Worm (Caenorhabditis elegans): ENCODE results near the gene C52G5.3.

The C52G5.3 gene

ce11 chrX:12889837-12890449 is 44.0 kb upstream of the C52G5.3 start (continued):
- no peak for TF ChIP-seq nhr-12 (tag; optimal IDR thresholded peaks at IDR 0.05)
- peak in 1 of 2 experiments; percentile 41 for TF ChIP-seq egl-27 (tag; optimal IDR thresholded peaks at IDR 0.05)
- no peak for TF ChIP-seq ceh-90 (tag; optimal IDR thresholded peaks at IDR 0.05)
- TF ChIP-seq fkh-10 (GFP tag; optimal IDR thresholded peaks at IDR 0.05): peak; percentile 84
- peak; percentile 38 for TF ChIP-seq snpc-4 (tag; optimal IDR thresholded peaks at IDR 0.05)
- peak; percentile 57 for TF ChIP-seq skn-1 (tag; optimal IDR thresholded peaks at IDR 0.05)
- TF ChIP-seq ets-5 (GFP tag; IDR thresholded peaks at IDR 0.05): no peak
- TF ChIP-seq nhr-20 (tag; optimal IDR thresholded peaks at IDR 0.05): peak; percentile 77
- TF ChIP-seq lin-35 (GFP tag; optimal IDR thresholded peaks at IDR 0.05): peak in 1 of 2 experiments; percentile 53
- TF ChIP-seq nhr-237 (tag; optimal IDR thresholded peaks at IDR 0.05): no peak
- peak; percentile 57 for TF ChIP-seq ceh-88 (GFP tag; IDR thresholded peaks at IDR 0.05)
- TF ChIP-seq zip-4 (GFP tag; optimal IDR thresholded peaks at IDR 0.05): peak; percentile 74
- no peak for TF ChIP-seq lin-15B (tag; optimal IDR thresholded peaks at IDR 0.05)
- TF ChIP-seq swsn-7 (tag; optimal IDR thresholded peaks at IDR 0.05): peak; percentile 79
- peak in 1 of 2 experiments; percentile 63 for TF ChIP-seq mdl-1 (tag; optimal IDR thresholded peaks at IDR 0.05)
- TF ChIP-seq vab-15 (tag; optimal IDR thresholded peaks at IDR 0.05): no peak
- TF ChIP-seq mef-2 (tag; optimal IDR thresholded peaks at IDR 0.05): no peak
- TF ChIP-seq rnt-1 (tag; optimal IDR thresholded peaks at IDR 0.05): peak; percentile 73
- peak; percentile 21 for TF ChIP-seq elt-2 (tag; optimal IDR thresholded peaks at IDR 0.05)
- TF ChIP-seq C04F5.9 (tag; optimal IDR thresholded peaks at IDR 0.05): no peak
- TF ChIP-seq egl-13 (tag; optimal IDR thresholded peaks at IDR 0.05): peak; percentile 24
- peak in 1 of 2 experiments; percentile 10 for TF ChIP-seq ztf-11 (tag; optimal IDR thresholded peaks at IDR 0.05)
- TF ChIP-seq F16B12.6 (tag; optimal IDR thresholded peaks at IDR 0.05): no peak
- peak; percentile 67 for TF ChIP-seq nhr-90 (tag; optimal IDR thresholded peaks at IDR 0.05; ENCODE audit: poor library complexity)
- peak; percentile 61 for TF ChIP-seq tbx-2 (tag; optimal IDR thresholded peaks at IDR 0.05)
- TF ChIP-seq lir-3 (tag; optimal IDR thresholded peaks at IDR 0.05; ENCODE audit: poor library complexity): peak; percentile 12
- peak; percentile 27 for TF ChIP-seq lin-13 (GFP tag; optimal IDR thresholded peaks at IDR 0.05)
- no peak for TF ChIP-seq zag-1 (tag; optimal IDR thresholded peaks at IDR 0.05)
- no peak for TF ChIP-seq hlh-4 (tag; optimal IDR thresholded peaks at IDR 0.05)
- TF ChIP-seq isw-1 (GFP tag; IDR thresholded peaks at IDR 0.05): no peak
- TF ChIP-seq dsc-1 (tag; optimal IDR thresholded peaks at IDR 0.05): peak; percentile 73
- TF ChIP-seq Y116A8C.19 (tag; optimal IDR thresholded peaks at IDR 0.05; ENCODE audit: borderline replicate concordance): no peak
- peak; percentile 36 to 50 for TF ChIP-seq efl-1 (optimal IDR thresholded peaks at IDR 0.05)
- TF ChIP-seq efl-1 (GFP tag; optimal IDR thresholded peaks at IDR 0.05 in 1 of 2): peak in 1 of 2 experiments; percentile 93
- peak; percentile 75 for TF ChIP-seq nhr-19 (GFP tag; conservative IDR thresholded peaks at IDR 0.05)
- TF ChIP-seq nhr-28 (tag; optimal IDR thresholded peaks at IDR 0.05): no peak
- TF ChIP-seq unc-62 (GFP tag; optimal IDR thresholded peaks at IDR 0.05): no peak

- peak in 1 of 2 experiments; percentile 29 for TF ChIP-seq lsy-2 (tag; optimal IDR thresholded peaks at IDR 0.05)
- peak; percentile 44 for TF ChIP-seq nhr-47 (tag; optimal IDR thresholded peaks at IDR 0.05)
- TF ChIP-seq hlh-4 (tag; optimal IDR thresholded peaks at IDR 0.05): peak; percentile 38
- TF ChIP-seq nhr-71 (tag; optimal IDR thresholded peaks at IDR 0.05): peak; percentile 52
- no peak for TF ChIP-seq nhr-20 (tag; optimal IDR thresholded peaks at IDR 0.05)
- peak; percentile 14 for TF ChIP-seq dsc-1 (tag; optimal IDR thresholded peaks at IDR 0.05)
- no peak for TF ChIP-seq alr-1 (tag; optimal IDR thresholded peaks at IDR 0.05; ENCODE audit: borderline replicate concordance)
- no peak for TF ChIP-seq mep-1 (tag; optimal IDR thresholded peaks at IDR 0.05)
- TF ChIP-seq efl-1 (optimal IDR thresholded peaks at IDR 0.05): no peak
- peak in 1 of 2 experiments; percentile 52 for TF ChIP-seq efl-1 (GFP tag; optimal IDR thresholded peaks at IDR 0.05 in 1 of 2)
- peak; percentile 2 for TF ChIP-seq swsn-7 (tag; optimal IDR thresholded peaks at IDR 0.05)
- TF ChIP-seq lir-3 (tag; optimal IDR thresholded peaks at IDR 0.05; ENCODE audit: poor library complexity): no peak
- TF ChIP-seq fkh-8 (tag; optimal IDR thresholded peaks at IDR 0.05): peak; percentile 78
- TF ChIP-seq nhr-11 (tag; optimal IDR thresholded peaks at IDR 0.05): peak; percentile 3
These were observed 38.9 kb upstream of the C52G5.3 start, which contains the start of gene gpc-1 for ce11 chrX:12884873-12885272. Gene gpc-1 (minus strand): TSS chrX:12884989.

Data from whole organism, L1 larva.